Fruit fly (Drosophila melanogaster) whole organism, prepupa: Measurements from ENCODE around the gene RanBP3.
A peak's percentile ranks its signal among the peaks of the same experiment; 100 is the strongest.

Source experiments
- Blimp-1 ChIP-seq: fragments of 200-800 bp; sonication (Bioruptor generic); optimal IDR thresholded peaks from 3 replicates; lab custom pipeline; 2017; ENCODE audit warnings: missing biosample characterization, missing genetic modification characterization, mild to moderate bottlenecking, moderate library complexity, missing genetic modification reagents
- CG10631 ChIP-seq: fragments of 200-800 bp; sonication (Bioruptor generic); optimal IDR thresholded peaks from 2 replicates; lab custom pipeline; 2016; ENCODE audit warnings: missing biosample characterization, missing genetic modification characterization
- CG11762 ChIP-seq: fragments of 200-800 bp; sonication (Bioruptor generic); optimal IDR thresholded peaks from 3 replicates; lab custom pipeline; 2016; ENCODE audit warnings: missing biosample characterization, missing genetic modification characterization; ENCODE audit not compliant: insufficient read depth
- CG11902 ChIP-seq: fragments of 200-800 bp; sonication (Bioruptor generic); optimal IDR thresholded peaks from 3 replicates; lab custom pipeline; 2016; ENCODE audit warnings: missing biosample characterization, missing genetic modification characterization
- CG1621 ChIP-seq: fragments of 200-800 bp; sonication (Bioruptor generic); optimal IDR thresholded peaks from 3 replicates; lab custom pipeline; 2018; ENCODE audit warnings: missing biosample characterization, mild to moderate bottlenecking, missing genetic modification characterization
- CG16779 ChIP-seq: fragments of 200-800 bp; sonication (Bioruptor generic); optimal IDR thresholded peaks from 3 replicates; lab custom pipeline; 2017; ENCODE audit warnings: missing biosample characterization, mild to moderate bottlenecking, missing genetic modification characterization
- CG3032 ChIP-seq: fragments of 200-800 bp; optimal IDR thresholded peaks from 2 replicates; lab custom pipeline; 2019; ENCODE audit warnings: missing biosample characterization, mild to moderate bottlenecking, missing genetic modification characterization, moderate library complexity
- CG31627 ChIP-seq: fragments of 200-800 bp; sonication (Bioruptor generic); optimal IDR thresholded peaks from 3 replicates; lab custom pipeline; 2016; ENCODE audit warnings: missing biosample characterization, missing genetic modification characterization
- CG32006 ChIP-seq: fragments of 200-800 bp; sonication (Bioruptor generic); optimal IDR thresholded peaks from 3 replicates; lab custom pipeline; 2017; ENCODE audit warnings: missing biosample characterization, mild to moderate bottlenecking, missing genetic modification characterization
- CG34406 ChIP-seq: fragments of 200-800 bp; sonication (Bioruptor generic); optimal IDR thresholded peaks from 3 replicates; lab custom pipeline; 2016; ENCODE audit warnings: missing biosample characterization, missing genetic modification characterization
- CG3919 ChIP-seq: fragments of 200-800 bp; sonication (Bioruptor generic); optimal IDR thresholded peaks from 3 replicates; lab custom pipeline; 2016; ENCODE audit warnings: missing biosample characterization, missing genetic modification characterization
- CG4318 ChIP-seq: fragments of 200-800 bp; sonication (Bioruptor generic); optimal IDR thresholded peaks from 3 replicates; lab custom pipeline; 2017; ENCODE audit warnings: missing biosample characterization, mild to moderate bottlenecking, missing genetic modification characterization
- CG6163 ChIP-seq: fragments of 200-800 bp; sonication (Bioruptor generic); IDR thresholded peaks from 3 replicates; pipeline ENCODE4 v1.3.6; 2022; ENCODE audit warnings: missing biosample characterization, missing genetic modification characterization
- CG6276 ChIP-seq: fragments of 200-800 bp; sonication (Bioruptor generic); optimal IDR thresholded peaks from 2 replicates; lab custom pipeline; 2017; ENCODE audit warnings: missing biosample characterization, mild to moderate bottlenecking, missing genetic modification characterization
- CG6792 ChIP-seq: fragments of 200-800 bp; sonication (Bioruptor generic); optimal IDR thresholded peaks from 3 replicates; lab custom pipeline; 2016; ENCODE audit warnings: missing biosample characterization, missing genetic modification characterization
- CG6854 ChIP-seq: fragments of 200-800 bp; sonication (Bioruptor generic); optimal IDR thresholded peaks from 2 replicates; lab custom pipeline; 2017; ENCODE audit warnings: missing biosample characterization, mild to moderate bottlenecking, missing genetic modification characterization
- CG8119 ChIP-seq: fragments of 200-800 bp; sonication (Bioruptor generic); IDR thresholded peaks from 3 replicates; pipeline ENCODE4 v1.3.6; 2022; ENCODE audit warnings: missing biosample characterization, missing genetic modification characterization
- CG8319 ChIP-seq: fragments of 200-800 bp; sonication (Bioruptor generic); optimal IDR thresholded peaks from 3 replicates; lab custom pipeline; 2016; ENCODE audit warnings: missing biosample characterization, missing genetic modification characterization
- CG8632 ChIP-seq: fragments of 200-800 bp; sonication (Bioruptor generic); optimal IDR thresholded peaks from 3 replicates; lab custom pipeline; 2016; ENCODE audit warnings: missing biosample characterization, missing genetic modification characterization
- Eip93F ChIP-seq: fragments of 200-800 bp; sonication (Bioruptor generic); optimal IDR thresholded peaks from 2 replicates; lab custom pipeline; 2016; ENCODE audit warnings: missing biosample characterization, mild to moderate bottlenecking, missing genetic modification characterization
- Ets21C ChIP-seq: fragments of 200-800 bp; sonication (Bioruptor generic); optimal IDR thresholded peaks from 3 replicates; lab custom pipeline; 2016; ENCODE audit warnings: missing biosample characterization, missing genetic modification characterization
- Gug ChIP-seq: fragments of 200-800 bp; sonication (Bioruptor generic); IDR thresholded peaks from 2 replicates; pipeline ENCODE4 v1.3.6; 2022; ENCODE audit warnings: missing biosample characterization, missing genetic modification characterization
- Hr38 ChIP-seq: sonication (Bioruptor generic); optimal IDR thresholded peaks from 2 replicates; lab custom pipeline; 2016; ENCODE audit warnings: missing biosample characterization, missing genetic modification characterization
- Hr39 ChIP-seq: fragments of 200-800 bp; sonication (Bioruptor generic); optimal IDR thresholded peaks from 2 replicates; lab custom pipeline; 2016; ENCODE audit warnings: missing biosample characterization, missing genetic modification characterization
- Hr4 ChIP-seq: fragments of 200-800 bp; sonication (Bioruptor generic); optimal IDR thresholded peaks from 3 replicates; lab custom pipeline; 2016; ENCODE audit warnings: missing biosample characterization, missing genetic modification characterization
- Lpt ChIP-seq: fragments of 200-800 bp; sonication (Bioruptor generic); optimal IDR thresholded peaks from 3 replicates; lab custom pipeline; 2016; ENCODE audit warnings: missing biosample characterization, missing genetic modification characterization
- Met ChIP-seq: fragments of 200-800 bp; sonication (Bioruptor generic); optimal IDR thresholded peaks from 3 replicates; lab custom pipeline; 2016; ENCODE audit warnings: missing biosample characterization, missing genetic modification characterization
- OdsH ChIP-seq: fragments of 200-800 bp; sonication (Bioruptor generic); optimal IDR thresholded peaks from 3 replicates; lab custom pipeline; 2016; ENCODE audit warnings: missing biosample characterization, missing genetic modification characterization
- Smox ChIP-seq: fragments of 200-800 bp; sonication (Bioruptor generic); optimal IDR thresholded peaks from 3 replicates; lab custom pipeline; 2016; ENCODE audit warnings: missing biosample characterization, missing genetic modification characterization
- Sox102F ChIP-seq: fragments of 200-800 bp; sonication (Bioruptor generic); optimal IDR thresholded peaks from 2 replicates; lab custom pipeline; 2016; ENCODE audit warnings: missing biosample characterization, mild to moderate bottlenecking, missing genetic modification characterization
- Sox14 ChIP-seq: fragments of 200-800 bp; sonication (Bioruptor generic); optimal IDR thresholded peaks from 3 replicates; lab custom pipeline; 2016; ENCODE audit warnings: missing biosample characterization, missing genetic modification characterization
- Sox15 ChIP-seq: fragments of 200-800 bp; sonication (Bioruptor generic); optimal IDR thresholded peaks from 3 replicates; lab custom pipeline; 2016; ENCODE audit warnings: missing biosample characterization, missing genetic modification characterization
- acj6 ChIP-seq: fragments of 200-800 bp; sonication (Bioruptor generic); optimal IDR thresholded peaks from 3 replicates; lab custom pipeline; 2016; ENCODE audit warnings: missing biosample characterization, missing genetic modification characterization
- cyc ChIP-seq: fragments of 200-800 bp; sonication (Bioruptor generic); optimal IDR thresholded peaks from 3 replicates; lab custom pipeline; 2016; ENCODE audit warnings: missing biosample characterization, missing genetic modification characterization
- dac ChIP-seq: fragments of 200-800 bp; sonication (Bioruptor generic); optimal IDR thresholded peaks from 2 replicates; lab custom pipeline; 2017; ENCODE audit warnings: missing biosample characterization, mild to moderate bottlenecking, missing genetic modification characterization
- eg ChIP-seq: fragments of 200-800 bp; sonication (Bioruptor generic); IDR thresholded peaks from 3 replicates; pipeline ENCODE4 v1.3.6; 2022; ENCODE audit warnings: missing biosample characterization, missing genetic modification characterization
- fd59A ChIP-seq: fragments of 200-800 bp; sonication (Bioruptor generic); optimal IDR thresholded peaks from 2 replicates; lab custom pipeline; 2017; ENCODE audit warnings: missing biosample characterization, mild to moderate bottlenecking, missing genetic modification characterization, missing genetic modification reagents
- fkh ChIP-seq: fragments of 200-800 bp; sonication (Bioruptor generic); optimal IDR thresholded peaks from 3 replicates; lab custom pipeline; 2017; ENCODE audit warnings: missing biosample characterization, mild to moderate bottlenecking, missing genetic modification characterization, moderate library complexity
- net ChIP-seq: fragments of 200-800 bp; sonication (Bioruptor generic); optimal IDR thresholded peaks from 3 replicates; lab custom pipeline; 2016; ENCODE audit warnings: missing biosample characterization, missing genetic modification characterization
- pdm3 ChIP-seq: fragments of 200-800 bp; sonication (Bioruptor generic); optimal IDR thresholded peaks from 3 replicates; lab custom pipeline; 2016; ENCODE audit warnings: missing biosample characterization, missing genetic modification characterization
- salr ChIP-seq, 2 experiments: fragments of 200-800 bp; sonication (Bioruptor generic); optimal IDR thresholded peaks; 3 replicates each; lab custom pipeline; 2016 to 2018; ENCODE audit warnings: missing biosample characterization in 2 of 2, missing genetic modification characterization in 2 of 2, mild to moderate bottlenecking in 1 of 2
- ss ChIP-seq, 2 experiments: fragments of 200-800 bp; sonication (Bioruptor generic); optimal IDR thresholded peaks; 2 replicates in 1 of 2; 3 replicates in 1 of 2; lab custom pipeline; 2017 to 2018; ENCODE audit warnings: mild to moderate bottlenecking in 2 of 2, missing biosample characterization in 2 of 2, missing genetic modification characterization in 2 of 2, moderate library complexity in 1 of 2
- svp ChIP-seq: fragments of 200-800 bp; sonication (Bioruptor generic); peaks from one replicate; lab custom pipeline; 2016; ENCODE audit warnings: missing biosample characterization, missing genetic modification characterization
- vri ChIP-seq: fragments of 200-800 bp; sonication (Bioruptor generic); optimal IDR thresholded peaks from 3 replicates; lab custom pipeline; 2016; ENCODE audit warnings: missing biosample characterization, mild to moderate bottlenecking, missing genetic modification characterization

The RanBP3 gene

DNA sequence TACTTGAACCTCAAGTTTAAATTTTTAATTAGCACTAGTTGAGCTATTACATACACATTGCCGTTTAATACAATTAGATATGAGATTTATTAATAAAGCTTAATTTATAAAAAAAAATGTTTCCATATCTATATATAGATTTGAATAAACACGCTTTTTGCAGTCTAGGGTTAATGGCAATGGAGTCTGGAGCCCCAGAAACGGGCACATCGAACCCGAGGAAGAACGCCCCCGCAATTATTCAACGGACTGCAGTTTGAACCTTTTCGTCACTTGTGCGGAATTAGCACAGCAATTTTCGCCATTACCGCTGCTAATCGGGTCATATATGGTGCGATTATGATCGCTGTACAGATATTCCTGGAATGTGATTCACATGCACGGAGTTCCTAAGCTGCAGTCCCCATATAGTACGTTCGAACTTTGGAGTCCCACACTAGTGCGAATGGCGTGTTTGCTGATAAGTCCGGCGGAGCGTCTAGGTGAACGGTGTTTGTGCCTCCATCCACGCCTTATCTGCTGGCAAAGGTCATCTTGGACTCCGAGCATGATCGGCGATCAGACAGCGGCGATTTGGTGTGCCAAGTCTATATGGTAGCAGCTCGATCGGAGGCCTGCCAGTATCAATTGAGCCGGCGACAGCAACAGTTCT, 11.1 kb upstream of the RanBP3 start, which contains the start of gene Lsd-1 (continued):
- TF ChIP-seq CG6792 (GFP tag; lab: Kevin White, UChicago), result peak; percentile 32
- no peak for TF ChIP-seq salr (GFP tag; optimal IDR thresholded peaks at IDR 0.05; lab: Kevin White, UChicago)
- no peak for TF ChIP-seq Lpt (GFP tag; lab: Kevin White, UChicago)
- peak; percentile 51; the same call in 2 of the 3 replicates for TF ChIP-seq eg (GFP tag; lab: Robert Waterston, UW)
- TF ChIP-seq CG11902 (GFP tag; lab: Kevin White, UChicago), result no peak
- TF ChIP-seq Sox14 (GFP tag; lab: Kevin White, UChicago), result peak; percentile 29
- no peak for TF ChIP-seq CG31627 (GFP tag; lab: Kevin White, UChicago)
- TF ChIP-seq Ets21C, result no peak
- TF ChIP-seq CG4318, result no peak
- peak; percentile 33 for TF ChIP-seq CG34406 (GFP tag; lab: Kevin White, UChicago)
- TF ChIP-seq Blimp-1 (GFP tag; lab: Kevin White, UChicago), result no peak
- TF ChIP-seq CG6276 (GFP tag; lab: Kevin White, UChicago), result peak; percentile 71
- no peak for TF ChIP-seq cyc (GFP tag; lab: Kevin White, UChicago)
- TF ChIP-seq Sox102F (GFP tag; lab: Kevin White, UChicago), result no peak
- TF ChIP-seq Gug, result peak; percentile 12; the same call in 1 of the 2 replicates
- no peak for TF ChIP-seq Eip93F (GFP tag; lab: Kevin White, UChicago)
- TF ChIP-seq CG16779, result peak; percentile 69
- TF ChIP-seq, all 60 proteins: peak for 31

- TF ChIP-seq CG6854 (GFP tag; lab: Kevin White, UChicago), result no peak
- peak; percentile 18 for TF ChIP-seq vri (GFP tag; lab: Kevin White, UChicago)
- TF ChIP-seq CG6163 (GFP tag; lab: Robert Waterston, UW), result peak; percentile 24; the same call in 2 of the 3 replicates
- no peak for TF ChIP-seq fkh (GFP tag; lab: Kevin White, UChicago)
- peak; percentile 33 for TF ChIP-seq svp (GFP tag; lab: Kevin White, UChicago)
- no peak for TF ChIP-seq Hr39 (GFP tag; lab: Kevin White, UChicago)
- TF ChIP-seq Hr38 (GFP tag; lab: Kevin White, UChicago), result no peak
- TF ChIP-seq pdm3 (GFP tag; lab: Kevin White, UChicago), result no peak
- TF ChIP-seq CG8119 (GFP tag; lab: Robert Waterston, UW), result no peak
- no peak for TF ChIP-seq Sox15
- peak; percentile 17 for TF ChIP-seq CG3919 (GFP tag; lab: Kevin White, UChicago)
- no peak for TF ChIP-seq CG32006 (GFP tag; lab: Kevin White, UChicago)
- TF ChIP-seq eg (GFP tag; lab: Robert Waterston, UW), result no peak
- TF ChIP-seq dac (GFP tag; lab: Kevin White, UChicago), result no peak
- TF ChIP-seq CG6276 (GFP tag; lab: Kevin White, UChicago), result no peak
- TF ChIP-seq Eip93F (GFP tag; lab: Kevin White, UChicago), result no peak
- no peak for TF ChIP-seq CG11762 (GFP tag; lab: Kevin White, UChicago)
Measured at dm6 chr3R:23763015-23763414, 10.4 kb upstream of the RanBP3 start, which contains the start of gene udt. TSS of gene udt (minus strand) at chr3R:23763263.

DNA sequence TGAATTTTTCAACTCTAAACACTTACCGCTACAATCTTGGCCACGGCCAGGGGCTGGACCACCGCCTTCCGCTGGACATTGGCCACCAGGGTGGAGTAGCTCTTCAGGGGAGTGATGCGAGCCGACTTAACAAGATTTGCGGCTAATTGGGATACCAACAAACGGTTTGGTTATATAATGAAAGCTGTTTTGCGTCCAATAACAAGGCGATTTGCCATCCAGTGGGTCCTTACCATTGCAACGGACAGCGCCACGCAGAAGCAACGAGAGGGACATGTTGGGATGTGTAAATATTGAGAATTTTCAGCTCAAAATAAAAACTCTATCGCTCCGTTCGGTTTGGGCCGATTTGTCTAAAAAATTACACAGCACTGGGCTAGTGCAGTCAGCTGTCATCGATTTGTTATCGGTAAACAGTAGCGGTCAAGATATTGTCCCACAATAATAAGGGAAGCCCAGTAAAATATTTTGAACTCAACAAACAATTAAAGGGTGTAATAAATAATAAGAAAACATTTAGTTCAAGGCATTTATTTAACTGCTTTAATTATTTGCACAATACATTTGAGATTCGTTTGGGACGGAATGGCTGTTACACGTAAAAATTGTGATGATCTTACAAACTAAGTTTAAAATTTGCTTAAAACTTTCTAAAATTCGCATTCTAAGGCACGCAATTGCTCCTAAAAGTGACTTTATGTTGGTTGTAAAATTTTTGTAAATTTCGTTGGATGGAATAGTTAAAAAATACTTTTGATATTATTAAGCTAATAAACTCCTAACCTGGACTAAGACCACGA, 7.8 kb upstream of the RanBP3 start, which contains the start of gene SdhD:
SdhD (minus strand) TSS at position 382 of the 800 bp plus-strand sequence.
- TF ChIP-seq Blimp-1 (GFP tag; lab: Kevin White, UChicago), result no peak
- peak; percentile 2 for TF ChIP-seq CG8632 (GFP tag; lab: Kevin White, UChicago)
- TF ChIP-seq fd59A (GFP tag; lab: Kevin White, UChicago), result no peak
- no peak for TF ChIP-seq net (GFP tag; lab: Kevin White, UChicago)
- peak; percentile 12 for TF ChIP-seq CG31627 (GFP tag; lab: Kevin White, UChicago)
- TF ChIP-seq pdm3 (GFP tag; lab: Kevin White, UChicago), result peak; percentile 31
- TF ChIP-seq CG3032 (tag; lab: Kevin White, UChicago), result no peak
- TF ChIP-seq Lpt (GFP tag; lab: Kevin White, UChicago), result no peak
- no peak for TF ChIP-seq ss (GFP tag; optimal IDR thresholded peaks at IDR 0.05; lab: Kevin White, UChicago)
- no peak for TF ChIP-seq fkh (GFP tag; lab: Kevin White, UChicago)
- TF ChIP-seq Smox (GFP tag; lab: Kevin White, UChicago), result peak; percentile 20
- TF ChIP-seq CG8319 (GFP tag; lab: Kevin White, UChicago), result no peak
- TF ChIP-seq acj6, result no peak
- TF ChIP-seq Gug, result no peak
- TF ChIP-seq Hr4 (GFP tag; lab: Kevin White, UChicago), result peak; percentile 28
- no peak for TF ChIP-seq CG1621 (tag; lab: Kevin White, UChicago)
- TF ChIP-seq Met (GFP tag; lab: Kevin White, UChicago), result peak; percentile 51
- no peak for TF ChIP-seq CG34406 (GFP tag; lab: Kevin White, UChicago)
- no peak for TF ChIP-seq CG11902 (GFP tag; lab: Kevin White, UChicago)
- no peak for TF ChIP-seq salr (GFP tag; optimal IDR thresholded peaks at IDR 0.05; lab: Kevin White, UChicago)
- no peak for TF ChIP-seq Hr38 (GFP tag; lab: Kevin White, UChicago)
- no peak for TF ChIP-seq CG10631 (GFP tag; lab: Kevin White, UChicago)
- TF ChIP-seq OdsH (GFP tag; lab: Kevin White, UChicago), result no peak
